Worm (Caenorhabditis elegans) whole organism, L1 larva: Measurements from ENCODE around the gene srbc-68.
A peak's percentile ranks its signal among the peaks of the same experiment; 100 is the strongest.

Experiments
- C16A3.4 ChIP-seq: fragments of 150-350 bp; optimal IDR thresholded peaks from 2 replicates; lab custom pipeline; 2014; ENCODE audit warnings: missing biosample characterization, missing genetic modification characterization
- F16B12.6 ChIP-seq: fragments of 150-350 bp; optimal IDR thresholded peaks from 2 replicates; lab custom pipeline; 2014; ENCODE audit warnings: missing biosample characterization, missing genetic modification characterization
- Y116A8C.19 ChIP-seq: sonication (generic microtip); optimal IDR thresholded peaks from 2 replicates; lab custom pipeline; 2016; ENCODE audit warnings: missing compliant biosample characterization, missing genetic modification characterization, borderline replicate concordance
- aha-1 ChIP-seq: fragments of 150-350 bp; optimal IDR thresholded peaks from 2 replicates; lab custom pipeline; 2014; ENCODE audit warnings: missing biosample characterization, missing genetic modification characterization
- alr-1 ChIP-seq: fragments of 200-800 bp; sonication (Bioruptor generic); optimal IDR thresholded peaks from 2 replicates; lab custom pipeline; 2018; ENCODE audit warnings: borderline replicate concordance, mild to moderate bottlenecking, missing genetic modification characterization, missing compliant biosample characterization
- blmp-1 ChIP-seq: fragments of 150-350 bp; optimal IDR thresholded peaks from 2 replicates; lab custom pipeline; 2014; ENCODE audit warnings: missing biosample characterization, missing genetic modification characterization
- ceh-8 ChIP-seq: fragments of 200-800 bp; sonication (Bioruptor generic); optimal IDR thresholded peaks from 2 replicates; lab custom pipeline; 2018; ENCODE audit warnings: mild to moderate bottlenecking, missing genetic modification characterization, moderate library complexity, missing compliant biosample characterization
- ceh-82 ChIP-seq, 3 experiments: fragments of 150-350 bp in 1 of 3; sonication (generic microtip) in 2 of 3; optimal IDR thresholded peaks; 2 replicates each; lab custom pipeline; 2014 to 2017; ENCODE audit warnings: missing biosample characterization in 3 of 3, missing genetic modification characterization in 3 of 3
- dpl-1 ChIP-seq, 3 experiments: fragments of 150-350 bp in 2 of 3; sonication (generic microtip) in 1 of 3; optimal IDR thresholded peaks; 2 replicates each; lab custom pipeline; 2014 to 2017; ENCODE audit warnings: missing biosample characterization in 3 of 3, missing genetic modification characterization in 3 of 3, missing genetic modification reagents in 3 of 3
- efl-3 ChIP-seq: fragments of 200-800 bp; sonication (Bioruptor generic); optimal IDR thresholded peaks from 2 replicates; lab custom pipeline; 2018; ENCODE audit warnings: mild to moderate bottlenecking, missing genetic modification characterization, missing compliant biosample characterization
- egl-13 ChIP-seq: sonication (generic microtip); optimal IDR thresholded peaks from 2 replicates; lab custom pipeline; 2016; ENCODE audit warnings: missing genotype, missing genetic modification reagents, missing genetic modification characterization, missing compliant biosample characterization
- elt-2 ChIP-seq: sonication (generic microtip); optimal IDR thresholded peaks from 2 replicates; lab custom pipeline; 2016; ENCODE audit warnings: missing genetic modification characterization, mild to moderate bottlenecking, inconsistent platforms, missing compliant biosample characterization, missing genetic modification reagents
- elt-3 ChIP-seq, 6 experiments: fragments of 150-350 bp in 1 of 6; sonication (generic microtip); optimal IDR thresholded peaks; 2 replicates each; lab custom pipeline; 2017 to 2018; ENCODE audit warnings: missing biosample characterization in 6 of 6, missing genetic modification characterization in 6 of 6, inconsistent platforms in 1 of 6
- ets-5 ChIP-seq: fragments of 200-800 bp; sonication (Bioruptor generic); IDR thresholded peaks from 2 replicates; pipeline ENCODE4 v1.3.6; 2022; ENCODE audit warnings: missing genetic modification characterization, missing compliant biosample characterization
- fkh-10 ChIP-seq: sonication (generic microtip); optimal IDR thresholded peaks from 2 replicates; lab custom pipeline; 2017; ENCODE audit warnings: missing biosample characterization, missing genetic modification reagents, missing genetic modification characterization
- fkh-4 ChIP-seq: sonication (generic microtip); optimal IDR thresholded peaks from 2 replicates; lab custom pipeline; 2016; ENCODE audit warnings: missing compliant biosample characterization, missing genetic modification characterization, borderline replicate concordance
- fos-1 ChIP-seq: fragments of 150-350 bp; optimal IDR thresholded peaks from 2 replicates; lab custom pipeline; 2014; ENCODE audit warnings: missing biosample characterization, missing genetic modification characterization
- hlh-17 ChIP-seq: fragments of 200-800 bp; sonication (Bioruptor generic); optimal IDR thresholded peaks from 2 replicates; lab custom pipeline; 2018; ENCODE audit warnings: missing genetic modification characterization, mild to moderate bottlenecking, missing compliant biosample characterization, moderate library complexity, borderline replicate concordance
- irx-1 ChIP-seq: sonication (generic microtip); optimal IDR thresholded peaks from 2 replicates; lab custom pipeline; 2016; ENCODE audit warnings: missing genetic modification characterization, missing compliant biosample characterization
- isw-1 ChIP-seq: fragments of 200-800 bp; sonication (Bioruptor generic); IDR thresholded peaks from 2 replicates; pipeline ENCODE4 v1.3.6; 2022; ENCODE audit warnings: missing genetic modification characterization, missing compliant biosample characterization
- jun-1 ChIP-seq: fragments of 150-350 bp; optimal IDR thresholded peaks from 2 replicates; lab custom pipeline; 2014; ENCODE audit warnings: missing biosample characterization, missing genetic modification reagents, missing genetic modification characterization
- lin-13 ChIP-seq: fragments of 150-350 bp; optimal IDR thresholded peaks from 2 replicates; lab custom pipeline; 2014; ENCODE audit warnings: missing biosample characterization, missing genetic modification reagents, missing genetic modification characterization
- lin-14 ChIP-seq: fragments of 200-800 bp; sonication (Bioruptor generic); optimal IDR thresholded peaks from 2 replicates; lab custom pipeline; 2018; ENCODE audit warnings: mild to moderate bottlenecking, missing genetic modification characterization, moderate library complexity, missing compliant biosample characterization
- lin-35 ChIP-seq, 2 experiments: fragments of 150-350 bp; optimal IDR thresholded peaks; 2 replicates each; lab custom pipeline; 2014; ENCODE audit warnings: missing biosample characterization in 2 of 2, missing genetic modification characterization in 2 of 2, missing genetic modification reagents in 2 of 2
- lir-3 ChIP-seq: sonication (generic microtip); optimal IDR thresholded peaks from 2 replicates; lab custom pipeline; 2016; ENCODE audit warnings: mild to moderate bottlenecking, missing genetic modification characterization, moderate library complexity, missing compliant biosample characterization; ENCODE audit not compliant: poor library complexity
- lsy-2 ChIP-seq, 2 experiments: fragments of 150-350 bp; optimal IDR thresholded peaks; 2 replicates each; lab custom pipeline; 2014; ENCODE audit warnings: missing biosample characterization in 2 of 2, missing genetic modification characterization in 2 of 2
- mdl-1 ChIP-seq, 2 experiments: fragments of 150-350 bp; optimal IDR thresholded peaks; 2 replicates each; lab custom pipeline; 2014 to 2017; ENCODE audit warnings: missing biosample characterization in 2 of 2, missing genetic modification characterization in 2 of 2, inconsistent platforms in 1 of 2
- mep-1 ChIP-seq: fragments of 150-350 bp; optimal IDR thresholded peaks from 2 replicates; lab custom pipeline; 2014; ENCODE audit warnings: missing biosample characterization, missing genetic modification characterization
- nhr-12 ChIP-seq: sonication (generic microtip); optimal IDR thresholded peaks from 2 replicates; lab custom pipeline; 2017; ENCODE audit warnings: missing biosample characterization, missing genetic modification characterization
- nhr-19 ChIP-seq: fragments of 200-800 bp; sonication (Bioruptor generic); conservative IDR thresholded peaks from 2 replicates; pipeline ENCODE4 v1.3.6; 2022; ENCODE audit warnings: missing genetic modification characterization, missing compliant biosample characterization
- nhr-47 ChIP-seq: sonication (generic microtip); optimal IDR thresholded peaks from 2 replicates; lab custom pipeline; 2016; ENCODE audit warnings: mild to moderate bottlenecking, missing genetic modification characterization, moderate library complexity, missing compliant biosample characterization
- nhr-76 ChIP-seq: sonication (generic microtip); optimal IDR thresholded peaks from 2 replicates; lab custom pipeline; 2017; ENCODE audit warnings: missing biosample characterization, missing genetic modification characterization
- nhr-77 ChIP-seq: fragments of 150-350 bp; optimal IDR thresholded peaks from 2 replicates; lab custom pipeline; 2014; ENCODE audit warnings: missing biosample characterization, missing genetic modification characterization
- nhr-85 ChIP-seq: sonication (generic microtip); peaks from one replicate; lab custom pipeline; 2016; ENCODE audit warnings: missing genetic modification characterization, inconsistent platforms, missing compliant biosample characterization
- pax-3 ChIP-seq: fragments of 200-800 bp; sonication (Bioruptor generic); optimal IDR thresholded peaks from 2 replicates; lab custom pipeline; 2018; ENCODE audit warnings: mild to moderate bottlenecking, missing genetic modification characterization, moderate library complexity, missing compliant biosample characterization
- rnt-1 ChIP-seq: sonication (generic microtip); optimal IDR thresholded peaks from 2 replicates; lab custom pipeline; 2016; ENCODE audit warnings: mild to moderate bottlenecking, missing genetic modification characterization, moderate library complexity, missing compliant biosample characterization
- skn-1 ChIP-seq: fragments of 150-350 bp; optimal IDR thresholded peaks from 2 replicates; lab custom pipeline; 2014; ENCODE audit warnings: missing biosample characterization, missing genetic modification characterization
- sox-4 ChIP-seq: sonication (generic microtip); optimal IDR thresholded peaks from 2 replicates; lab custom pipeline; 2016; ENCODE audit warnings: missing genetic modification characterization, missing compliant biosample characterization
- sptf-1 ChIP-seq: fragments of 150-350 bp; optimal IDR thresholded peaks from 2 replicates; lab custom pipeline; 2014; ENCODE audit warnings: missing biosample characterization, missing genetic modification characterization
- sup-37 ChIP-seq: fragments of 200-800 bp; sonication (Bioruptor generic); optimal IDR thresholded peaks from 2 replicates; lab custom pipeline; 2018; ENCODE audit warnings: mild to moderate bottlenecking, missing genetic modification characterization, missing compliant biosample characterization
- swsn-7 ChIP-seq: sonication (generic microtip); optimal IDR thresholded peaks from 2 replicates; lab custom pipeline; 2016; ENCODE audit warnings: missing genetic modification characterization, missing compliant biosample characterization
- unc-130 ChIP-seq: fragments of 150-350 bp; optimal IDR thresholded peaks from 2 replicates; lab custom pipeline; 2017; ENCODE audit warnings: missing biosample characterization, missing genetic modification characterization, inconsistent platforms
- unc-30 ChIP-seq: sonication (generic microtip); optimal IDR thresholded peaks from 2 replicates; lab custom pipeline; 2017; ENCODE audit warnings: missing biosample characterization, missing genetic modification characterization
- unc-62 ChIP-seq: fragments of 150-350 bp; optimal IDR thresholded peaks from 2 replicates; lab custom pipeline; 2014; ENCODE audit warnings: missing biosample characterization, missing genetic modification reagents, missing genetic modification characterization
- unc-98 ChIP-seq: fragments of 200-800 bp; sonication (Bioruptor generic); IDR thresholded peaks from 2 replicates; pipeline ENCODE4 v1.3.6; 2022; ENCODE audit warnings: missing genetic modification characterization, missing compliant biosample characterization
- xbp-1 ChIP-seq: sonication (generic microtip); optimal IDR thresholded peaks from 2 replicates; lab custom pipeline; 2016; ENCODE audit warnings: missing genetic modification characterization, missing compliant biosample characterization

srbc-68 gene

ce11 chrV:3524970-3525369 is 21.4 kb downstream of the srbc-68 start, which contains the start of gene T24A6.7:
T24A6.7 (plus strand) TSS chrV:3525270.
- no peak for TF ChIP-seq xbp-1 (tag; lab: Kevin White, UChicago)
- TF ChIP-seq mdl-1 (tag; optimal IDR thresholded peaks at IDR 0.05; lab: Kevin White, UChicago): no peak
- no peak for TF ChIP-seq lin-35 (GFP tag; optimal IDR thresholded peaks at IDR 0.05; lab: Kevin White, UChicago)
- TF ChIP-seq mep-1 (tag; lab: Kevin White, UChicago): no peak
- TF ChIP-seq rnt-1 (tag; lab: Kevin White, UChicago): no peak
- TF ChIP-seq ets-5 (GFP tag; lab: Robert Waterston, UW): no peak
- no peak for TF ChIP-seq lsy-2 (tag; optimal IDR thresholded peaks at IDR 0.05; lab: Kevin White, UChicago)
- no peak for TF ChIP-seq efl-3 (GFP tag; lab: Kevin White, UChicago)
- TF ChIP-seq unc-62: no peak
- no peak for TF ChIP-seq ceh-8 (GFP tag; lab: Kevin White, UChicago)
- no peak for TF ChIP-seq sox-4 (tag; lab: Kevin White, UChicago)
- TF ChIP-seq nhr-85: no peak
- no peak for TF ChIP-seq jun-1 (tag; lab: Kevin White, UChicago)
- no peak for TF ChIP-seq fkh-4 (tag; lab: Kevin White, UChicago)
- TF ChIP-seq sup-37: no peak
- TF ChIP-seq irx-1 (tag; lab: Kevin White, UChicago): no peak
- no peak for TF ChIP-seq nhr-12
- no peak for TF ChIP-seq unc-130 (tag; lab: Kevin White, UChicago)
- no peak for TF ChIP-seq unc-98 (GFP tag; lab: Robert Waterston, UW)

ce11 chrV:3523262-3523661 is 23.2 kb downstream of the srbc-68 start, which contains the start of gene irg-1:
irg-1 (plus strand) TSS chrV:3523587.
- TF ChIP-seq elt-2 (tag; lab: Kevin White, UChicago): peak; percentile 37
- TF ChIP-seq sptf-1 (tag; lab: Kevin White, UChicago): no peak
- no peak for TF ChIP-seq isw-1 (GFP tag; lab: Robert Waterston, UW)

ce11 chrV:3517889-3518288 is 28.5 kb downstream of the srbc-68 start, which contains the start of gene str-227:
str-227 (plus strand) TSS chrV:3518189.
- no peak for TF ChIP-seq pax-3 (tag; lab: Kevin White, UChicago)
- no peak for TF ChIP-seq egl-13 (tag; lab: Kevin White, UChicago)
- TF ChIP-seq Y116A8C.19: no peak
- TF ChIP-seq F16B12.6 (tag; lab: Kevin White, UChicago): no peak
- no peak for TF ChIP-seq swsn-7 (tag; lab: Kevin White, UChicago)
- no peak for TF ChIP-seq lin-14 (GFP tag; lab: Kevin White, UChicago)
- no peak for TF ChIP-seq aha-1 (tag; lab: Kevin White, UChicago)
- TF ChIP-seq skn-1: no peak
- TF ChIP-seq fkh-10 (GFP tag; lab: Kevin White, UChicago): no peak
- no peak for TF ChIP-seq elt-3 (tag; optimal IDR thresholded peaks at IDR 0.05; lab: Kevin White, UChicago)
- TF ChIP-seq nhr-19: no peak
- no peak for TF ChIP-seq blmp-1
- TF ChIP-seq nhr-76 (tag; lab: Kevin White, UChicago): no peak
- TF ChIP-seq hlh-17 (GFP tag; lab: Kevin White, UChicago): no peak
- TF ChIP-seq fkh-4 (tag; lab: Kevin White, UChicago): no peak
- no peak for TF ChIP-seq ceh-82 (tag; optimal IDR thresholded peaks at IDR 0.05; lab: Kevin White, UChicago)

ce11 chrV:3512381-3512780 is 34.0 kb downstream of the srbc-68 start, which contains the start of gene str-226:
str-226 (plus strand) TSS chrV:3512681.
- no peak for TF ChIP-seq lir-3
- no peak for TF ChIP-seq C16A3.4
- no peak for TF ChIP-seq lin-13 (GFP tag; lab: Kevin White, UChicago)
- TF ChIP-seq unc-30: no peak
- TF ChIP-seq nhr-85: no peak
- no peak for TF ChIP-seq alr-1 (tag; lab: Kevin White, UChicago)
- TF ChIP-seq nhr-77: no peak
- no peak for TF ChIP-seq fos-1 (tag; lab: Kevin White, UChicago)
- no peak for TF ChIP-seq nhr-47 (tag; lab: Kevin White, UChicago)
- no peak for TF ChIP-seq sox-4 (tag; lab: Kevin White, UChicago)
- TF ChIP-seq swsn-7 (tag; lab: Kevin White, UChicago): no peak
- no peak for TF ChIP-seq dpl-1 (GFP tag; optimal IDR thresholded peaks at IDR 0.05; lab: Kevin White, UChicago)
- TF ChIP-seq, all 84 proteins: peak for 0
